Fruit fly (Drosophila melanogaster): ENCODE data around the gene Hcf.
A peak's percentile ranks its signal among the peaks of the same experiment; 100 is the strongest.

Gene Hcf

dm6 chr4:424630-425327 is 65.0 kb downstream of the Hcf start (continued):
- TF ChIP-seq bbx (GFP tag; IDR thresholded peaks at IDR 0.05; ENCODE audit: partially characterized antibody) (peak; percentile 75), CG3407 (GFP tag; optimal IDR thresholded peaks at IDR 0.05) (peak; percentile 86), CG7963 (GFP tag; IDR thresholded peaks at IDR 0.05; ENCODE audit: partially characterized antibody) (no peak), kay (GFP tag; optimal IDR thresholded peaks at IDR 0.05) (peak; percentile 45), D (optimal IDR thresholded peaks at IDR 0.05) (no peak), D (GFP tag; optimal IDR thresholded peaks at IDR 0.05) (peak; percentile 89), CG12659 (GFP tag; optimal IDR thresholded peaks at IDR 0.05) (peak; percentile 89), h (optimal IDR thresholded peaks at IDR 0.05) (no peak), CG11093 (GFP tag; IDR thresholded peaks at IDR 0.05) (peak; percentile 63; the same call in 1 of the 3 replicates), CG6854 (GFP tag; optimal IDR thresholded peaks at IDR 0.05) (peak; percentile 91), cad (GFP tag; optimal IDR thresholded peaks at IDR 0.05) (no peak), CG17328 (GFP tag; IDR thresholded peaks at IDR 0.05) (peak; percentile 89), crc (GFP tag; optimal IDR thresholded peaks at IDR 0.05) (peak; percentile 82), CG14441 (GFP tag; IDR thresholded peaks at IDR 0.05) (peak; percentile 87; the same call in 1 of the 2 replicates), CG10565 (GFP tag; optimal IDR thresholded peaks at IDR 0.05) (peak; percentile 87), stc (GFP tag; IDR thresholded peaks at IDR 0.05) (peak; percentile 90), unpg (GFP tag; optimal IDR thresholded peaks at IDR 0.05) (peak; percentile 92), bowl (GFP tag; IDR thresholded peaks at IDR 0.05) (peak; percentile 77), Side (GFP tag; optimal IDR thresholded peaks at IDR 0.05) (peak; percentile 95), ewg (GFP tag; optimal IDR thresholded peaks at IDR 0.05) (peak; percentile 90), phol (tag; optimal IDR thresholded peaks at IDR 0.05) (peak; percentile 86), repo (GFP tag; optimal IDR thresholded peaks at IDR 0.05) (peak; percentile 95), CG8359 (GFP tag; optimal IDR thresholded peaks at IDR 0.05; ENCODE audit: borderline replicate concordance) (peak; percentile 79), Bteb2 (GFP tag; optimal IDR thresholded peaks at IDR 0.05) (peak; percentile 86), crol (GFP tag; IDR thresholded peaks at IDR 0.05) (no peak), Adf1 (GFP tag; IDR thresholded peaks at IDR 0.05) (peak; percentile 63), Hr39 (optimal IDR thresholded peaks at IDR 0.05) (no peak), chm (GFP tag; IDR thresholded peaks at IDR 0.05) (peak; percentile 91), crp (GFP tag; optimal IDR thresholded peaks at IDR 0.05) (peak in 1 of 2 experiments; percentile 50), sens (GFP tag) (peak; percentile 99), CG33557 (GFP tag; optimal IDR thresholded peaks at IDR 0.05) (peak; percentile 89), tna (GFP tag; IDR thresholded peaks at IDR 0.05; ENCODE audit: partially characterized antibody) (peak; percentile 50; the same call in 1 of the 2 replicates), CG17568 (GFP tag; optimal IDR thresholded peaks at IDR 0.05) (peak; percentile 81), ato (GFP tag; IDR thresholded peaks at IDR 0.05; ENCODE audit: partially characterized antibody) (peak; percentile 40; the same call in 1 of the 2 replicates), NC2β (GFP tag; optimal IDR thresholded peaks at IDR 0.05) (peak; percentile 95), Dref (GFP tag; IDR thresholded peaks at IDR 0.05) (no peak), CG7271 (tag; optimal IDR thresholded peaks at IDR 0.05) (peak; percentile 84), CG7372 (GFP tag; IDR thresholded peaks at IDR 0.05) (peak; percentile 88), D19A (tag; optimal IDR thresholded peaks at IDR 0.05) (peak; percentile 83), CG15514 (GFP tag; optimal IDR thresholded peaks at IDR 0.05) (peak; percentile 86), schlank (tag; optimal IDR thresholded peaks at IDR 0.05) (peak; percentile 50), Fer3 (tag; optimal IDR thresholded peaks at IDR 0.05) (peak; percentile 94), B-H2 (GFP tag; optimal IDR thresholded peaks at IDR 0.05) (peak; percentile 94), Doc3 (GFP tag; IDR thresholded peaks at IDR 0.05; ENCODE audit: partially characterized antibody) (no peak), mirr (GFP tag; optimal IDR thresholded peaks at IDR 0.05) (no peak), CG30431 (GFP tag; optimal IDR thresholded peaks at IDR 0.05) (no peak), dati (GFP tag; IDR thresholded peaks at IDR 0.05) (no peak), CG15696 (tag; optimal IDR thresholded peaks at IDR 0.05) (peak; percentile 93), CG14050 (GFP tag; IDR thresholded peaks at IDR 0.05) (peak; percentile 88), NK7.1 (GFP tag; optimal IDR thresholded peaks at IDR 0.05) (peak; percentile 88)
